Worm (Caenorhabditis elegans) whole organism, L1 larva: ENCODE measurements around the gene fbxa-171.

Experiments
- F16B12.6 ChIP-seq: fragments of 150-350 bp; optimal IDR thresholded peaks from 2 replicates; lab custom pipeline; 2014; ENCODE audit warnings: missing biosample characterization, missing genetic modification characterization
- Y116A8C.19 ChIP-seq: sonication (generic microtip); optimal IDR thresholded peaks from 2 replicates; lab custom pipeline; 2016; ENCODE audit warnings: missing compliant biosample characterization, missing genetic modification characterization, borderline replicate concordance
- aly-2 ChIP-seq: fragments of 150-350 bp; optimal IDR thresholded peaks from 2 replicates; lab custom pipeline; 2014; ENCODE audit warnings: missing biosample characterization, missing genetic modification characterization
- ama-1 ChIP-seq: fragments of 150-350 bp; optimal IDR thresholded peaks from 2 replicates; lab custom pipeline; 2014
- blmp-1 ChIP-seq: fragments of 150-350 bp; optimal IDR thresholded peaks from 2 replicates; lab custom pipeline; 2014; ENCODE audit warnings: missing biosample characterization, missing genetic modification characterization
- ceh-63 ChIP-seq: fragments of 200-800 bp; sonication (Bioruptor generic); optimal IDR thresholded peaks from 2 replicates; lab custom pipeline; 2018; ENCODE audit warnings: mild to moderate bottlenecking, missing genetic modification characterization, missing compliant biosample characterization
- dpl-1 ChIP-seq, 3 experiments: fragments of 150-350 bp in 2 of 3; sonication (generic microtip) in 1 of 3; optimal IDR thresholded peaks; 2 replicates each; lab custom pipeline; 2014 to 2017; ENCODE audit warnings: missing biosample characterization in 3 of 3, missing genetic modification characterization in 3 of 3, missing genetic modification reagents in 3 of 3
- dsc-1 ChIP-seq: sonication (generic microtip); optimal IDR thresholded peaks from 2 replicates; lab custom pipeline; 2016; ENCODE audit warnings: mild to moderate bottlenecking, missing genetic modification characterization, missing compliant biosample characterization
- efl-1 ChIP-seq, 4 experiments: fragments of 150-350 bp; optimal IDR thresholded peaks in 3 of 4; peaks in 1 of 4; 1 replicate in 1 of 4; 2 replicates in 3 of 4; lab custom pipeline; 2014; ENCODE audit warnings: missing biosample characterization in 2 of 4, missing genetic modification characterization in 2 of 4, missing genetic modification reagents in 2 of 4
- efl-3 ChIP-seq: fragments of 200-800 bp; sonication (Bioruptor generic); optimal IDR thresholded peaks from 2 replicates; lab custom pipeline; 2018; ENCODE audit warnings: mild to moderate bottlenecking, missing genetic modification characterization, missing compliant biosample characterization
- elt-2 ChIP-seq: sonication (generic microtip); optimal IDR thresholded peaks from 2 replicates; lab custom pipeline; 2016; ENCODE audit warnings: missing genetic modification characterization, mild to moderate bottlenecking, inconsistent platforms, missing compliant biosample characterization, missing genetic modification reagents
- elt-3 ChIP-seq, 6 experiments: fragments of 150-350 bp in 1 of 6; sonication (generic microtip); optimal IDR thresholded peaks; 2 replicates each; lab custom pipeline; 2017 to 2018; ENCODE audit warnings: missing biosample characterization in 6 of 6, missing genetic modification characterization in 6 of 6, inconsistent platforms in 1 of 6
- ets-5 ChIP-seq: fragments of 200-800 bp; sonication (Bioruptor generic); IDR thresholded peaks from 2 replicates; pipeline ENCODE4 v1.3.6; 2022; ENCODE audit warnings: missing genetic modification characterization, missing compliant biosample characterization
- fkh-10 ChIP-seq: sonication (generic microtip); optimal IDR thresholded peaks from 2 replicates; lab custom pipeline; 2017; ENCODE audit warnings: missing biosample characterization, missing genetic modification reagents, missing genetic modification characterization
- fkh-8 ChIP-seq: sonication (generic microtip); optimal IDR thresholded peaks from 2 replicates; lab custom pipeline; 2016; ENCODE audit warnings: mild to moderate bottlenecking, missing genetic modification characterization, missing compliant biosample characterization
- hlh-17 ChIP-seq: fragments of 200-800 bp; sonication (Bioruptor generic); optimal IDR thresholded peaks from 2 replicates; lab custom pipeline; 2018; ENCODE audit warnings: missing genetic modification characterization, mild to moderate bottlenecking, missing compliant biosample characterization, moderate library complexity, borderline replicate concordance
- irx-1 ChIP-seq: sonication (generic microtip); optimal IDR thresholded peaks from 2 replicates; lab custom pipeline; 2016; ENCODE audit warnings: missing genetic modification characterization, missing compliant biosample characterization
- lin-14 ChIP-seq: fragments of 200-800 bp; sonication (Bioruptor generic); optimal IDR thresholded peaks from 2 replicates; lab custom pipeline; 2018; ENCODE audit warnings: mild to moderate bottlenecking, missing genetic modification characterization, moderate library complexity, missing compliant biosample characterization
- lin-15B ChIP-seq: fragments of 150-350 bp; sonication (generic microtip); optimal IDR thresholded peaks from 3 replicates; lab custom pipeline; 2014; ENCODE audit warnings: missing biosample characterization, missing genetic modification characterization
- lin-35 ChIP-seq, 2 experiments: fragments of 150-350 bp; optimal IDR thresholded peaks; 2 replicates each; lab custom pipeline; 2014; ENCODE audit warnings: missing biosample characterization in 2 of 2, missing genetic modification characterization in 2 of 2, missing genetic modification reagents in 2 of 2
- lin-39 ChIP-seq: fragments of 150-350 bp; optimal IDR thresholded peaks from 2 replicates; lab custom pipeline; 2014; ENCODE audit warnings: missing biosample characterization, missing genetic modification reagents, missing genetic modification characterization
- mab-9 ChIP-seq: fragments of 200-800 bp; sonication (Bioruptor generic); IDR thresholded peaks from 2 replicates; pipeline ENCODE4 v1.3.6; 2022; ENCODE audit warnings: missing genetic modification reagents, missing genetic modification characterization, missing compliant biosample characterization
- mef-2 ChIP-seq: fragments of 150-350 bp; optimal IDR thresholded peaks from 2 replicates; lab custom pipeline; 2014; ENCODE audit warnings: missing biosample characterization, missing genetic modification characterization
- nhr-11 ChIP-seq: fragments of 150-350 bp; optimal IDR thresholded peaks from 2 replicates; lab custom pipeline; 2014; ENCODE audit warnings: missing biosample characterization, missing genetic modification characterization
- nhr-19 ChIP-seq: fragments of 200-800 bp; sonication (Bioruptor generic); conservative IDR thresholded peaks from 2 replicates; pipeline ENCODE4 v1.3.6; 2022; ENCODE audit warnings: missing genetic modification characterization, missing compliant biosample characterization
- nhr-28 ChIP-seq: fragments of 150-350 bp; optimal IDR thresholded peaks from 2 replicates; lab custom pipeline; 2014; ENCODE audit warnings: missing biosample characterization, missing genetic modification characterization
- nhr-47 ChIP-seq: sonication (generic microtip); optimal IDR thresholded peaks from 2 replicates; lab custom pipeline; 2016; ENCODE audit warnings: mild to moderate bottlenecking, missing genetic modification characterization, moderate library complexity, missing compliant biosample characterization
- pax-3 ChIP-seq: fragments of 200-800 bp; sonication (Bioruptor generic); optimal IDR thresholded peaks from 2 replicates; lab custom pipeline; 2018; ENCODE audit warnings: mild to moderate bottlenecking, missing genetic modification characterization, moderate library complexity, missing compliant biosample characterization
- pqm-1 ChIP-seq: sonication (generic microtip); optimal IDR thresholded peaks from 3 replicates; lab custom pipeline; 2017; ENCODE audit warnings: missing biosample characterization, missing genetic modification characterization
- rnt-1 ChIP-seq: sonication (generic microtip); optimal IDR thresholded peaks from 2 replicates; lab custom pipeline; 2016; ENCODE audit warnings: mild to moderate bottlenecking, missing genetic modification characterization, moderate library complexity, missing compliant biosample characterization
- tlp-1 ChIP-seq: fragments of 150-350 bp; optimal IDR thresholded peaks from 2 replicates; lab custom pipeline; 2014; ENCODE audit warnings: missing biosample characterization, missing genetic modification characterization
- unc-86 ChIP-seq: sonication (generic microtip); optimal IDR thresholded peaks from 2 replicates; lab custom pipeline; 2016; ENCODE audit warnings: missing genetic modification characterization, missing compliant biosample characterization
- vab-15 ChIP-seq: sonication (generic microtip); optimal IDR thresholded peaks from 2 replicates; lab custom pipeline; 2017; ENCODE audit warnings: missing genotype, mild to moderate bottlenecking, missing genetic modification characterization, missing compliant biosample characterization
- zag-1 ChIP-seq: fragments of 150-350 bp; optimal IDR thresholded peaks from 2 replicates; lab custom pipeline; 2014; ENCODE audit warnings: missing biosample characterization, missing genetic modification characterization

The fbxa-171 gene

ce11 chrV:17552759-17553158 is 13.0 kb downstream of the fbxa-171 start, which contains the start of gene C38D9.8:
Gene C38D9.8, minus strand, starts transcription at chrV:17552859.
- TF ChIP-seq nhr-28 (tag; lab: Kevin White, UChicago) = no peak
- TF ChIP-seq dpl-1 (GFP tag; optimal IDR thresholded peaks at IDR 0.05; lab: Kevin White, UChicago) = no peak
- TF ChIP-seq lin-39 (tag; lab: Kevin White, UChicago) = no peak
- TF ChIP-seq Y116A8C.19 (tag; lab: Kevin White, UChicago) = no peak
- TF ChIP-seq lin-14 (GFP tag; lab: Kevin White, UChicago) = no peak
- no peak for TF ChIP-seq blmp-1
- no peak for TF ChIP-seq irx-1 (tag; lab: Kevin White, UChicago)
- TF ChIP-seq efl-1 (optimal IDR thresholded peaks at IDR 0.05; lab: Kevin White, UChicago) = no peak
- no peak for TF ChIP-seq efl-1 (GFP tag; optimal IDR thresholded peaks at IDR 0.05 in 1 of 2; lab: Kevin White, UChicago)
- TF ChIP-seq pqm-1 = no peak
- TF ChIP-seq unc-86 (tag; lab: Kevin White, UChicago) = no peak
- TF ChIP-seq fkh-8 = no peak
- no peak for TF ChIP-seq pax-3 (tag; lab: Kevin White, UChicago)
- no peak for TF ChIP-seq tlp-1
- no peak for TF ChIP-seq F16B12.6
- no peak for TF ChIP-seq ama-1 (lab: Kevin White, UChicago)
- TF ChIP-seq, all 84 proteins: peak for 0

ce11 chrV:17551396-17551795 is 14.4 kb downstream of the fbxa-171 start:
- TF ChIP-seq lin-15B (tag; lab: Kevin White, UChicago) = no peak
- no peak for TF ChIP-seq aly-2 (tag; lab: Kevin White, UChicago)
- no peak for TF ChIP-seq rnt-1 (tag; lab: Kevin White, UChicago)
- TF ChIP-seq pqm-1 = no peak
- no peak for TF ChIP-seq hlh-17 (GFP tag; lab: Kevin White, UChicago)
- no peak for TF ChIP-seq elt-3 (tag; optimal IDR thresholded peaks at IDR 0.05; lab: Kevin White, UChicago)
- TF ChIP-seq vab-15 = no peak
- TF ChIP-seq mef-2 = no peak
- no peak for TF ChIP-seq ets-5
- TF ChIP-seq fkh-10 (GFP tag; lab: Kevin White, UChicago) = no peak
- no peak for TF ChIP-seq dsc-1
- TF ChIP-seq nhr-19 (GFP tag; lab: Robert Waterston, UW) = no peak
- TF ChIP-seq, all 84 proteins: peak for 0

DNA sequence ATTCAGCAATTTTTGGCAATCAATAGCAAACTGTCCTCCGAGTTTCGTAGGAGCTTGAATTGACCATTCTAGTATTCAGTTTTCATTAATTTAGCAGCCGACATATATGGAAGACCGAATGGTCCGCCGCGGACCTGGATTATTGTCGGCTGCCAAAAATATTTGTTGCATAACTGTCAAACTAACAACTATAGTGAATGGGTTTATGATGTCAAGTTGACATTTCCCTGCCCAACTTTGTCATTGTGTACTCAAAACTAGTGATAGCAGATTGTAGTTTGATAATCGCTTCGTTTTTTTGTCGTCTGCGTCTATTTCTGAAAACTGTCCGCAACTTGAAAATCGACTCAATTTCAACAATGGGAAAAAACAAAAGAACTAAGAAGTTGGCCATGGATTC is 16.4 kb downstream of the fbxa-171 start, which contains the start of gene fbxa-176:
TSS of gene fbxa-176 (plus strand) at position 314 of the 400 bp plus-strand sequence.
- TF ChIP-seq lin-35 (GFP tag; optimal IDR thresholded peaks at IDR 0.05; lab: Kevin White, UChicago) (peak in 1 of 2 experiments; percentile 10), efl-1 (optimal IDR thresholded peaks at IDR 0.05; lab: Kevin White, UChicago) (no peak), efl-1 (GFP tag; optimal IDR thresholded peaks at IDR 0.05 in 1 of 2; lab: Kevin White, UChicago) (peak in 1 of 2 experiments; percentile 66), fkh-8 (no peak)

DNA sequence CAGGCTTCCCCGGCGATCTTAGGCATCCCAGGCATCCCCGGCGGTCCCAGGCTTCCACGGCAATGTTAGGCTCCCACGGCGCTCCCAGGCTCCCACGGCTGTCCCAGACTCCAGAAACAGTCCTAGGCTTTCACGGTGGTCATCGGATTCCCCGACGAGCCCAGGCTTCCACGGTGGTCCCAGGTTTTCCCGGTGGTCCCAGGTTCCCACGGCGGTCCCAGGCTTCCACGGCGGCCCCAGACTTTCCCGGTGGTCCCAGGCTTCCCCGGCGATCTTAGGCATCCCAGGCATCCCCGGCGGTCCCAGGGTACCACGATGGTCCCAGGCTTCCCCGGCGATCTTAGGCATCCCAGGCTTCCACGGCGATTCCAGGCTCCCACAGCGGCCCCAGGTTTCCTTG is 17.2 kb downstream of the fbxa-171 start:
- TF ChIP-seq blmp-1 = no peak
- TF ChIP-seq efl-1 (optimal IDR thresholded peaks at IDR 0.05; lab: Kevin White, UChicago) = no peak
- no peak for TF ChIP-seq efl-1 (GFP tag; optimal IDR thresholded peaks at IDR 0.05 in 1 of 2; lab: Kevin White, UChicago)
- TF ChIP-seq nhr-11 = no peak
- TF ChIP-seq ceh-63 = no peak
- TF ChIP-seq nhr-47 (tag; lab: Kevin White, UChicago) = no peak
- no peak for TF ChIP-seq zag-1
- no peak for TF ChIP-seq efl-3 (GFP tag; lab: Kevin White, UChicago)
- no peak for TF ChIP-seq mab-9
- TF ChIP-seq lin-35 (GFP tag; optimal IDR thresholded peaks at IDR 0.05; lab: Kevin White, UChicago) = no peak

ce11 chrV:17546931-17547330 is 18.9 kb downstream of the fbxa-171 start:
- TF ChIP-seq elt-2 (tag; lab: Kevin White, UChicago) (peak; percentile 36), F16B12.6 (no peak)
- TF ChIP-seq, all 84 proteins: peak for 1
